Fruit fly (Drosophila melanogaster) Kc167 (cell line): Measurements from ENCODE around the gene CG5850.

Source experiments
- Myc ChIP-seq: fragments of >200 bp; optimal IDR thresholded peaks from 2 replicates; lab custom pipeline; 2017; ENCODE audit warnings: missing external identifiers
- Sin3A ChIP-seq: fragments of >200 bp; optimal IDR thresholded peaks from 2 replicates; lab custom pipeline; 2018; ENCODE audit warnings: missing external identifiers
- h ChIP-seq: fragments of >200 bp; optimal IDR thresholded peaks from 3 replicates; lab custom pipeline; 2018; ENCODE audit warnings: missing external identifiers
- psq ChIP-seq: fragments of >200 bp; optimal IDR thresholded peaks from 2 replicates; lab custom pipeline; 2017; ENCODE audit warnings: missing external identifiers
- ttk ChIP-seq: sonication (Bioruptor generic); optimal IDR thresholded peaks from 2 replicates; lab custom pipeline; 2017; ENCODE audit warnings: missing external identifiers

- TF ChIP-seq Sin3A (no peak), psq (lab: Kevin White, UChicago) (no peak), h (lab: Kevin White, UChicago) (no peak), Myc (lab: Kevin White, UChicago) (no peak), ttk (lab: Kevin White, UChicago) (no peak)
These were observed 33.5 kb downstream of the CG5850 start, which contains the start of gene CG42367 for dm6 chr2L:9930280-9930679.
